Worm (Caenorhabditis elegans) whole organism, late embryonic: ENCODE measurements around the gene math-10.

Experiments used
- C08G9.2 ChIP-seq: sonication (generic microtip); optimal IDR thresholded peaks from 2 replicates; lab custom pipeline; 2016; ENCODE audit warnings: mild to moderate bottlenecking, missing genetic modification characterization, moderate library complexity, missing compliant biosample characterization
- C38D4.7 ChIP-seq: fragments of 200-800 bp; sonication (Bioruptor generic); optimal IDR thresholded peaks from 2 replicates; lab custom pipeline; 2018; ENCODE audit warnings: mild to moderate bottlenecking, missing genetic modification characterization, moderate library complexity, missing compliant biosample characterization
- T23F11.4 ChIP-seq: fragments of 200-800 bp; sonication (Bioruptor generic); optimal IDR thresholded peaks from 2 replicates; lab custom pipeline; 2018; ENCODE audit warnings: mild to moderate bottlenecking, missing genetic modification characterization, missing compliant biosample characterization
- Y22D7AL.16 ChIP-seq: sonication (generic microtip); optimal IDR thresholded peaks from 2 replicates; lab custom pipeline; 2016; ENCODE audit warnings: missing genetic modification characterization, missing compliant biosample characterization
- ama-1 ChIP-seq: fragments of 150-350 bp; optimal IDR thresholded peaks from 2 replicates; lab custom pipeline; 2014
- ceh-18 ChIP-seq: sonication (generic microtip); optimal IDR thresholded peaks from 2 replicates; lab custom pipeline; 2016; ENCODE audit warnings: missing genetic modification characterization, missing compliant biosample characterization
- ceh-22 ChIP-seq: sonication (generic microtip); optimal IDR thresholded peaks from 2 replicates; lab custom pipeline; 2017; ENCODE audit warnings: missing biosample characterization, missing genetic modification characterization
- ceh-24 ChIP-seq: sonication (generic microtip); optimal IDR thresholded peaks from 2 replicates; lab custom pipeline; 2016; ENCODE audit warnings: mild to moderate bottlenecking, missing genetic modification characterization, missing compliant biosample characterization
- ceh-34 ChIP-seq: sonication (generic microtip); optimal IDR thresholded peaks from 2 replicates; lab custom pipeline; 2016; ENCODE audit warnings: mild to moderate bottlenecking, missing genetic modification characterization, missing compliant biosample characterization
- ceh-45 ChIP-seq: fragments of 200-800 bp; sonication (Bioruptor generic); IDR thresholded peaks from 2 replicates; pipeline ENCODE4 v1.3.6; 2022; ENCODE audit warnings: missing genetic modification reagents, missing genetic modification characterization, missing compliant biosample characterization
- ceh-48 ChIP-seq: sonication (generic microtip); optimal IDR thresholded peaks from 2 replicates; lab custom pipeline; 2016; ENCODE audit warnings: missing genetic modification characterization, inconsistent platforms, missing compliant biosample characterization
- ceh-9 ChIP-seq: sonication (generic microtip); optimal IDR thresholded peaks from 2 replicates; lab custom pipeline; 2016; ENCODE audit warnings: mild to moderate bottlenecking, missing genetic modification characterization, inconsistent platforms, missing compliant biosample characterization
- che-1 ChIP-seq: sonication (generic microtip); optimal IDR thresholded peaks from 2 replicates; lab custom pipeline; 2016; ENCODE audit warnings: mild to moderate bottlenecking, missing genetic modification characterization, missing compliant biosample characterization
- dmd-4 ChIP-seq: sonication (generic microtip); optimal IDR thresholded peaks from 2 replicates; lab custom pipeline; 2016; ENCODE audit warnings: borderline replicate concordance, missing genetic modification characterization, missing compliant biosample characterization
- elt-2 ChIP-seq: sonication (generic microtip); optimal IDR thresholded peaks from 2 replicates; lab custom pipeline; 2016; ENCODE audit warnings: missing genetic modification reagents, missing genetic modification characterization, missing compliant biosample characterization
- elt-4 ChIP-seq: sonication (generic microtip); optimal IDR thresholded peaks from 2 replicates; lab custom pipeline; 2016; ENCODE audit warnings: missing genetic modification characterization, missing compliant biosample characterization
- eyg-1 ChIP-seq: sonication (generic microtip); optimal IDR thresholded peaks from 2 replicates; lab custom pipeline; 2016; ENCODE audit warnings: missing genotype, missing genetic modification characterization, missing compliant biosample characterization
- fkh-10 ChIP-seq: fragments of 150-350 bp; optimal IDR thresholded peaks from 2 replicates; lab custom pipeline; 2014; ENCODE audit warnings: missing biosample characterization, missing genetic modification reagents, missing genetic modification characterization
- hlh-13 ChIP-seq: fragments of 200-800 bp; sonication (Bioruptor generic); optimal IDR thresholded peaks from 2 replicates; lab custom pipeline; 2018; ENCODE audit warnings: mild to moderate bottlenecking, missing genetic modification characterization, missing compliant biosample characterization
- hlh-6 ChIP-seq: sonication (generic microtip); optimal IDR thresholded peaks from 2 replicates; lab custom pipeline; 2016; ENCODE audit warnings: missing genotype, missing genetic modification characterization, missing compliant biosample characterization
- lim-6 ChIP-seq: sonication (generic microtip); optimal IDR thresholded peaks from 2 replicates; lab custom pipeline; 2016; ENCODE audit warnings: missing genetic modification characterization, missing compliant biosample characterization
- lin-11 ChIP-seq: fragments of 200-800 bp; sonication (Bioruptor generic); optimal IDR thresholded peaks from 2 replicates; lab custom pipeline; 2018; ENCODE audit warnings: mild to moderate bottlenecking, missing genetic modification characterization, missing compliant biosample characterization
- mec-3 ChIP-seq: sonication (generic microtip); optimal IDR thresholded peaks from 2 replicates; lab custom pipeline; 2016; ENCODE audit warnings: borderline replicate concordance, missing genetic modification characterization, missing compliant biosample characterization
- nfya-1 ChIP-seq: sonication (generic microtip); optimal IDR thresholded peaks from 2 replicates; lab custom pipeline; 2017; ENCODE audit warnings: missing genetic modification characterization, mild to moderate bottlenecking, missing compliant biosample characterization, antibody characterized with exemption, moderate library complexity
- nhr-11 ChIP-seq: fragments of 150-350 bp; optimal IDR thresholded peaks from 2 replicates; lab custom pipeline; 2014; ENCODE audit warnings: missing biosample characterization, missing genetic modification characterization
- nhr-232 ChIP-seq: sonication (generic microtip); optimal IDR thresholded peaks from 2 replicates; lab custom pipeline; 2016; ENCODE audit warnings: missing genetic modification characterization, missing compliant biosample characterization
- npax-4 ChIP-seq: sonication (generic microtip); optimal IDR thresholded peaks from 2 replicates; lab custom pipeline; 2016; ENCODE audit warnings: missing genetic modification characterization, missing compliant biosample characterization
- odd-2 ChIP-seq: sonication (generic microtip); optimal IDR thresholded peaks from 2 replicates; lab custom pipeline; 2017; ENCODE audit warnings: antibody characterized with exemption, mild to moderate bottlenecking, missing genetic modification characterization, missing compliant biosample characterization
- pag-3 ChIP-seq: sonication (generic microtip); optimal IDR thresholded peaks from 2 replicates; lab custom pipeline; 2016; ENCODE audit warnings: missing compliant biosample characterization, missing genetic modification characterization, borderline replicate concordance
- pax-1 ChIP-seq: fragments of 150-350 bp; optimal IDR thresholded peaks from 2 replicates; lab custom pipeline; 2014; ENCODE audit warnings: missing biosample characterization, missing genetic modification characterization
- pha-2 ChIP-seq: sonication (generic microtip); optimal IDR thresholded peaks from 2 replicates; lab custom pipeline; 2017; ENCODE audit warnings: mild to moderate bottlenecking, missing genetic modification characterization, missing compliant biosample characterization
- pha-4 ChIP-seq: fragments of 150-350 bp; optimal IDR thresholded peaks from 2 replicates; lab custom pipeline; 2018; ENCODE audit warnings: missing biosample characterization, missing genetic modification reagents, missing genetic modification characterization
- rnt-1 ChIP-seq: sonication (generic microtip); optimal IDR thresholded peaks from 2 replicates; lab custom pipeline; 2016; ENCODE audit warnings: missing genetic modification characterization, missing compliant biosample characterization
- sdc-2 ChIP-seq: sonication (generic microtip); optimal IDR thresholded peaks from 2 replicates; lab custom pipeline; 2016; ENCODE audit warnings: missing genotype, missing genetic modification characterization, missing compliant biosample characterization
- sox-4 ChIP-seq: sonication (generic microtip); optimal IDR thresholded peaks from 2 replicates; lab custom pipeline; 2017; ENCODE audit warnings: mild to moderate bottlenecking, missing genetic modification characterization, inconsistent platforms, missing compliant biosample characterization
- syd-9 ChIP-seq: sonication (generic microtip); optimal IDR thresholded peaks from 2 replicates; lab custom pipeline; 2016; ENCODE audit warnings: mild to moderate bottlenecking, missing genetic modification characterization, moderate library complexity, missing compliant biosample characterization
- unc-3 ChIP-seq, 2 experiments: fragments of 200-800 bp in 1 of 2; sonication (Bioruptor generic) in 1 of 2; sonication (generic microtip) in 1 of 2; conservative IDR thresholded peaks in 1 of 2; optimal IDR thresholded peaks in 1 of 2; 2 replicates each; pipeline versions ENCODE4 v1.3.6 to Lab custom; 2016 to 2022; ENCODE audit warnings: missing compliant biosample characterization in 2 of 2, missing genetic modification characterization in 2 of 2, missing genetic modification reagents in 1 of 2
- unc-42 ChIP-seq: sonication (generic microtip); optimal IDR thresholded peaks from 2 replicates; lab custom pipeline; 2016; ENCODE audit warnings: missing genotype, missing genetic modification characterization, missing compliant biosample characterization
- unc-86 ChIP-seq: sonication (generic microtip); optimal IDR thresholded peaks from 2 replicates; lab custom pipeline; 2016; ENCODE audit warnings: missing genetic modification characterization, missing compliant biosample characterization
- ztf-16 ChIP-seq: sonication (generic microtip); optimal IDR thresholded peaks from 2 replicates; lab custom pipeline; 2017; ENCODE audit warnings: missing genetic modification characterization, missing compliant biosample characterization

Gene math-10

DNA sequence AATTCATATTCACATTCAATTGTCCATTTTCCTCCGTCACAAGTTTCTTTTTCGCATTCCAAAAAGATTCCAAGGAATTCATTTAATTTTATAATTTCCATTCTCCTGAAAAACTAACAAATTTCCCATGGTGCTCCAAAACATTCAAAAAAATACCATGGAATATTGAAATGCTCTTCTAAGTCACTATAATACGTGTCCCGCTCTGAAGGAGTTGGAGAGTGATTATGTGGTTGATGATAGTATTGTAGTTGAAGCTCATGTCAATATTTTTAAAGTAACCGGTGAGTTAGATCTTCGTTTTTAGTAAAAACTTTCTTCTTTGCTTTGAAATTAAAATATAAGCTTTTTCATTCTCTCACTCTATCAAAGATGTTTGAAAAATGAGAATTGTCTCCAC is 19.3 kb downstream of the math-10 start, which contains the start of gene math-9:
Gene math-9, minus strand, starts transcription at position 101 of the 400 bp plus-strand sequence.
- TF ChIP-seq lin-11 (tag; lab: Kevin White, UChicago) (no peak), ama-1 (lab: Kevin White, UChicago) (no peak), C38D4.7 (GFP tag; lab: Kevin White, UChicago) (no peak), syd-9 (tag; lab: Kevin White, UChicago) (no peak), sdc-2 (no peak), elt-4 (tag; lab: Kevin White, UChicago) (no peak), nhr-11 (tag; lab: Kevin White, UChicago) (no peak), ceh-9 (tag; lab: Kevin White, UChicago) (no peak), rnt-1 (tag; lab: Kevin White, UChicago) (no peak), nfya-1 (no peak), ztf-16 (tag; lab: Kevin White, UChicago) (no peak), C08G9.2 (no peak), eyg-1 (tag; lab: Kevin White, UChicago) (no peak), nhr-232 (tag; lab: Kevin White, UChicago) (no peak), sox-4 (tag; lab: Kevin White, UChicago) (no peak), dmd-4 (no peak), hlh-6 (tag; lab: Kevin White, UChicago) (no peak), Y22D7AL.16 (tag; lab: Kevin White, UChicago) (no peak), ceh-24 (no peak), hlh-13 (GFP tag; lab: Kevin White, UChicago) (no peak)

- TF ChIP-seq odd-2 (tag; lab: Kevin White, UChicago) (no peak), ceh-18 (no peak), rnt-1 (tag; lab: Kevin White, UChicago) (no peak), npax-4 (tag; lab: Kevin White, UChicago) (no peak), mec-3 (tag; lab: Kevin White, UChicago) (no peak), C08G9.2 (no peak), sox-4 (tag; lab: Kevin White, UChicago) (no peak), pax-1 (no peak), lin-11 (tag; lab: Kevin White, UChicago) (no peak), ceh-48 (no peak), ceh-45 (GFP tag; lab: Robert Waterston, UW) (no peak), elt-2 (tag; lab: Kevin White, UChicago) (no peak), unc-3 (GFP tag; conservative IDR thresholded peaks at IDR 0.05; lab: Robert Waterston, UW) (no peak), unc-3 (tag; optimal IDR thresholded peaks at IDR 0.05; lab: Kevin White, UChicago) (no peak), che-1 (tag; lab: Kevin White, UChicago) (no peak), fkh-10 (GFP tag; lab: Kevin White, UChicago) (no peak)
- TF ChIP-seq, all 69 proteins: peak for 0
Observed at ce11 chrII:1893912-1894311, 22.6 kb downstream of the math-10 start, which contains the start of gene C16C4.1. Gene C16C4.1 (plus strand): TSS chrII:1894212.

- no peak for TF ChIP-seq ceh-48
- no peak for TF ChIP-seq lim-6
- no peak for TF ChIP-seq nfya-1
- no peak for TF ChIP-seq unc-86
- no peak for TF ChIP-seq elt-4 (tag; lab: Kevin White, UChicago)
- no peak for TF ChIP-seq pag-3 (tag; lab: Kevin White, UChicago)
- TF ChIP-seq elt-2 (tag; lab: Kevin White, UChicago): no peak
- no peak for TF ChIP-seq ceh-22 (tag; lab: Kevin White, UChicago)
- TF ChIP-seq pha-2 (tag; lab: Kevin White, UChicago): no peak
- TF ChIP-seq pha-4 (tag; lab: Kevin White, UChicago): no peak
- TF ChIP-seq nhr-11 (tag; lab: Kevin White, UChicago): no peak
- TF ChIP-seq unc-3 (GFP tag; conservative IDR thresholded peaks at IDR 0.05; lab: Robert Waterston, UW): no peak
- TF ChIP-seq unc-3 (tag; optimal IDR thresholded peaks at IDR 0.05; lab: Kevin White, UChicago): no peak
- no peak for TF ChIP-seq T23F11.4 (GFP tag; lab: Kevin White, UChicago)
- no peak for TF ChIP-seq unc-42
- TF ChIP-seq ceh-34 (tag; lab: Kevin White, UChicago): no peak
Observed at ce11 chrII:1895278-1895677, 23.9 kb downstream of the math-10 start, which contains the start of gene C46F9.5. Gene C46F9.5 (plus strand): TSS chrII:1895578.
